Fruit fly (Drosophila melanogaster): Measurements from ENCODE around the gene Sodh2.
A peak's percentile ranks its signal among the peaks of the same experiment; 100 is the strongest.

The Sodh2 gene

DNA sequence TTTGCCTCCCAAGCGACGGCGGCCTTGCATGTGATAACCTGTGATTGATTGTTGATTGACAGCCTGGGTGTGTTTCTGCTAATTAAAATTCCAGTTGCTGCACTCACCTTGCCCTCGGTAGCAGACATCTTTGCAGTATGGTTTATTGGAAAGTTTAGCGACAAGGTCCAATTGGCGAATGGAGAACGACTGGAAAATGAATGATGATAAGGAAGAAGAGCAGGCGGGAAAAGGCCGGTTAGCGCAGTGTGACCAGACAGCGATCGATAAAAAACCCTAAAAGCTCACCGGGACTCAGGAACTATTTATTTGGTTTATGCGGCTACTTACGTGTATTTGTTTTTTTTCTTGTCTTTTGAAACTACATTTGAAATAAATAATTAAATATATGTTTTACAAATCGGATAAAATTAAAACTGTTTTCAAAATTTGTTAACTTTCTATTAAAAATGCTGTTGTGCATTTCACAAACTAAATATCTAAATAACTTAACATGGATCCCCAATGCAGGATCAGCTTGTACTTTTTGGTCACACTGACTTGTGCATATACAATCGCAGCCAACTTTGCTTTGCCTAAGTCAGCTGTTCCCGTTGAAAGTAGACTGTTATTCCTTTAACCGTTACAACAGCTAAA is 3.9 kb upstream of the Sodh2 start, which contains the start of gene Fdh:
TSS of gene Fdh (minus strand) at position 234 of the 636 bp plus-strand sequence.
- TF ChIP-seq kay (GFP tag; ENCODE audit: borderline replicate concordance) (peak; percentile 82), CG14711 (tag; optimal IDR thresholded peaks at IDR 0.05) (peak; percentile 77), Crg-1 (GFP tag; optimal IDR thresholded peaks at IDR 0.05) (peak; percentile 6), CG7101 (tag; optimal IDR thresholded peaks at IDR 0.05) (peak; percentile 69), ovo (GFP tag; optimal IDR thresholded peaks at IDR 0.05) (peak; percentile 4), toe (GFP tag; optimal IDR thresholded peaks at IDR 0.05) (no peak), cnc (optimal IDR thresholded peaks at IDR 0.05) (peak in 1 of 2 experiments; percentile 52), Mnt (GFP tag; optimal IDR thresholded peaks at IDR 0.05) (peak; percentile 41), CG5204 (GFP tag; optimal IDR thresholded peaks at IDR 0.05) (no peak), CG7045 (GFP tag; optimal IDR thresholded peaks at IDR 0.05) (peak; percentile 23), CG12768 (GFP tag; optimal IDR thresholded peaks at IDR 0.05) (peak; percentile 62), CG1620 (GFP tag; optimal IDR thresholded peaks at IDR 0.05) (peak; percentile 3), pad (GFP tag; optimal IDR thresholded peaks at IDR 0.05) (peak; percentile 41), Clk (GFP tag; optimal IDR thresholded peaks at IDR 0.05) (no peak), bab1 (GFP tag; optimal IDR thresholded peaks at IDR 0.05) (peak; percentile 58), CG33017 (tag; optimal IDR thresholded peaks at IDR 0.05) (peak; percentile 72), tj (GFP tag; optimal IDR thresholded peaks at IDR 0.05) (peak; percentile 28), CG11617 (GFP tag; optimal IDR thresholded peaks at IDR 0.05) (peak; percentile 74), cic (GFP tag; optimal IDR thresholded peaks at IDR 0.05) (peak; percentile 8), Hr96 (GFP tag; optimal IDR thresholded peaks at IDR 0.05) (no peak)

DNA sequence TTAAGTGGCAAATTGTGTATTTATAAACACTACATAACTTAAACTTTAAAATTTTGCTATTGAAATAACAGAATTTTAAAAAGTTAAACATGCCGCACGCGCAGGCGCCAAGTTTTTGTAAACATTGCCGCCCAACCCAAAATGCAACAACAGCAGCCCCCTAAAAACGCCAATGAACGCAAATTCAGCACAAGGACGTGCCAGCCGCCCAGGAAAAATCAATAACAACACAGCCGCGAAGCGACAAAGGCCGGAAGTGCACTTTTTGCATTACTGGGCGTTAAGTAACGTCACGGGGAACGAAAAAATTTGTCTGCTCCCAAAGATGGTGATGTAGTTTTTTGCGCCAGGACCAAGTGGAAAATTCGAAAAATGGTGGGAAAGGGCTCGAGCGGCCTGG is 3.4 kb upstream of the Sodh2 start, which contains the start of gene CG4596:
TSS of gene CG4596 (plus strand) at position 219 of the 400 bp plus-strand sequence.
- TF ChIP-seq cnc (optimal IDR thresholded peaks at IDR 0.05) = no peak
- no peak for TF ChIP-seq Clk (GFP tag; optimal IDR thresholded peaks at IDR 0.05)
- no peak for TF ChIP-seq CG7101 (tag; optimal IDR thresholded peaks at IDR 0.05)
- no peak for TF ChIP-seq CG5204 (GFP tag; optimal IDR thresholded peaks at IDR 0.05)
- TF ChIP-seq CG12768 (GFP tag; optimal IDR thresholded peaks at IDR 0.05) = no peak
- no peak for TF ChIP-seq CG14711 (tag; optimal IDR thresholded peaks at IDR 0.05)
- no peak for TF ChIP-seq CG11617 (GFP tag; optimal IDR thresholded peaks at IDR 0.05)
- no peak for TF ChIP-seq Hr96 (GFP tag; optimal IDR thresholded peaks at IDR 0.05)
- TF ChIP-seq CG33017 (tag; optimal IDR thresholded peaks at IDR 0.05) = no peak
- TF ChIP-seq Mnt (GFP tag; optimal IDR thresholded peaks at IDR 0.05) = no peak
- TF ChIP-seq CG1620 (GFP tag; optimal IDR thresholded peaks at IDR 0.05) = no peak
- no peak for TF ChIP-seq cic (GFP tag; optimal IDR thresholded peaks at IDR 0.05)

DNA sequence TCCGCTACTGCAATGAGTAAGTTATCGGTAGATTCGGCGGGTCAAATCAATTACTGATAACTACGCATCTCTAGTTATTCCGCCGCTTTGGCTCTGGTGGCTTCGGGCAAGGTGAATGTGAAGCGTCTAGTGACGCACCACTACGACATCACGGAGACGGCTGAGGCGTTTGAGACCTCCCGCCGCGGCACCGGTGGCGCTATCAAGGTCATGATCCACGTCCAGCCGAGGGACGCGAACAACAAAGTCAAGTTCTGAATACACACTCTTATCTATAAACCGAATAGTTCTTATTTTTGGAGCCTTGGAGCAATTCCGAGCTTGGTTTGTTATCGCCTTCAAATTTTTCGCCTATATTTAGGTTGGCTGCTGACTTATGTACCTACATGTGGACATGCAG is 1.6 kb downstream of the Sodh2 start:
- no peak for TF ChIP-seq bab1 (GFP tag; optimal IDR thresholded peaks at IDR 0.05)
- no peak for TF ChIP-seq CG12768 (GFP tag; optimal IDR thresholded peaks at IDR 0.05)
- no peak for TF ChIP-seq CG14711 (tag; optimal IDR thresholded peaks at IDR 0.05)
- TF ChIP-seq pad (GFP tag; optimal IDR thresholded peaks at IDR 0.05) = no peak

DNA sequence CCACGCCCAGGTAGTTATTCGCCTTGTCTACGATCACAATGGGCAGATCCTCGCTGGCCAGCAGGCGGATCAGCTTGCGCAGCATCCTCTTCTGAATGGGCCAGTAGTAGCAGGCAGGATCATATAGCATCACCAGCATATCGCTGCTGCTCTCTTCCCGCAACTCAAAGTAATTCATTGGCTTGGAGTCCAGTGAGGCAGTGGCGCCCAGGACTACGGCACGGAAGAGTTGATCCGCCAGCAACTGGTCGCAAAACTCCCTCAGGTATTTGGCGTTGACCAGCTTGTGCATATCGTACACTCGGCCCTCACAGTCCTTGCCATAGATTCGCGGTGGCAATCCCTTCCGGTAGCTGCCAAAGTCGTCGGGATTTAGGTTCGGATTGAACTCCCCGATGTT is 2.4 kb downstream of the Sodh2 start:
- no peak for TF ChIP-seq CG12768 (GFP tag; optimal IDR thresholded peaks at IDR 0.05)
- TF ChIP-seq CG14711 (tag; optimal IDR thresholded peaks at IDR 0.05) = no peak
- TF ChIP-seq Clk (GFP tag; optimal IDR thresholded peaks at IDR 0.05) = no peak
- TF ChIP-seq cnc (optimal IDR thresholded peaks at IDR 0.05) = no peak
- TF ChIP-seq cic (GFP tag; optimal IDR thresholded peaks at IDR 0.05) = no peak
- no peak for TF ChIP-seq CG33017 (tag; optimal IDR thresholded peaks at IDR 0.05)
- no peak for TF ChIP-seq bab1 (GFP tag; optimal IDR thresholded peaks at IDR 0.05)
- TF ChIP-seq pad (GFP tag; optimal IDR thresholded peaks at IDR 0.05) = no peak
- no peak for TF ChIP-seq CG11617 (GFP tag; optimal IDR thresholded peaks at IDR 0.05)
- no peak for TF ChIP-seq CG5204 (GFP tag; optimal IDR thresholded peaks at IDR 0.05)
- no peak for TF ChIP-seq toe (GFP tag; optimal IDR thresholded peaks at IDR 0.05)
- TF ChIP-seq kay (GFP tag; ENCODE audit: borderline replicate concordance) = no peak
- no peak for TF ChIP-seq Hr96 (GFP tag; optimal IDR thresholded peaks at IDR 0.05)
- TF ChIP-seq CG1620 (GFP tag; optimal IDR thresholded peaks at IDR 0.05) = no peak
- no peak for TF ChIP-seq CG7045 (GFP tag; optimal IDR thresholded peaks at IDR 0.05)
- no peak for TF ChIP-seq Crg-1 (GFP tag; optimal IDR thresholded peaks at IDR 0.05)
- TF ChIP-seq ovo (GFP tag; optimal IDR thresholded peaks at IDR 0.05) = no peak
- TF ChIP-seq tj (GFP tag; optimal IDR thresholded peaks at IDR 0.05) = no peak
- TF ChIP-seq Mnt (GFP tag; optimal IDR thresholded peaks at IDR 0.05) = no peak
- no peak for TF ChIP-seq CG7101 (tag; optimal IDR thresholded peaks at IDR 0.05)

DNA sequence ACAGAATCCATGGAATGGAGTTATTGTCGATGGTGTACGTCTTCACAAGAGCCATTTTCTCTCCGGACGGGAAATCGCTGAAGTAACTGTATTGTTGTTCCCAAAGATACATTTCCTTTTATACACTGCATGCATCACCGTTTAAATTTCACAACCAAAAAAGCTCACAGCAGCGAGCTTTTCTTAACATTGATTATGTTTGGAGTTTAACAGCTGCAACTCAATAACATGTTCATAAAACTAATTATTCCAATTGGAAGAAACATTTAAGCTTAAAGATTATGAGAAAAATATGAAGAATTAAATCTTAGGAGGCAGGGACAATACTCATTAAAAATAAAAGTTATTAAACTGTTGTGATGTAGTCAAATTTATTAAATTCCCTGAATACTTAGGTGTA is 3.0 kb downstream of the Sodh2 start, which contains the start of gene CG14695:
TSS of gene CG14695 (minus strand) at position 101 of the 400 bp plus-strand sequence.
- TF ChIP-seq CG5204 (GFP tag; optimal IDR thresholded peaks at IDR 0.05) (no peak), kay (GFP tag; ENCODE audit: borderline replicate concordance) (no peak), cnc (optimal IDR thresholded peaks at IDR 0.05) (no peak), tj (GFP tag; optimal IDR thresholded peaks at IDR 0.05) (no peak), CG33017 (tag; optimal IDR thresholded peaks at IDR 0.05) (no peak), toe (GFP tag; optimal IDR thresholded peaks at IDR 0.05) (no peak), CG14711 (tag; optimal IDR thresholded peaks at IDR 0.05) (no peak), Mnt (GFP tag; optimal IDR thresholded peaks at IDR 0.05) (no peak), CG12768 (GFP tag; optimal IDR thresholded peaks at IDR 0.05) (no peak), cic (GFP tag; optimal IDR thresholded peaks at IDR 0.05) (no peak), ovo (GFP tag; optimal IDR thresholded peaks at IDR 0.05) (no peak), Hr96 (GFP tag; optimal IDR thresholded peaks at IDR 0.05) (no peak), bab1 (GFP tag; optimal IDR thresholded peaks at IDR 0.05) (no peak), CG7101 (tag; optimal IDR thresholded peaks at IDR 0.05) (no peak), Clk (GFP tag; optimal IDR thresholded peaks at IDR 0.05) (no peak), CG1620 (GFP tag; optimal IDR thresholded peaks at IDR 0.05) (no peak), CG11617 (GFP tag; optimal IDR thresholded peaks at IDR 0.05) (no peak), Crg-1 (GFP tag; optimal IDR thresholded peaks at IDR 0.05) (no peak)
